Fruit fly (Drosophila melanogaster) whole organism, embryonic: ENCODE data around the gene CG14820.

Source experiments
- CG10267 ChIP-seq: fragments of 200-800 bp; sonication (Bioruptor generic); optimal IDR thresholded peaks from 2 replicates; lab custom pipeline; 2018; ENCODE audit warnings: missing biosample characterization, mild to moderate bottlenecking, missing genetic modification characterization, moderate library complexity
- CG6689 ChIP-seq: fragments of 200-800 bp; sonication (Bioruptor generic); IDR thresholded peaks from 2 replicates; pipeline ENCODE4 v1.3.6; 2022; ENCODE audit warnings: missing biosample characterization, missing genetic modification characterization
- CG7271 ChIP-seq: fragments of 200-800 bp; sonication (Bioruptor generic); optimal IDR thresholded peaks from 2 replicates; lab custom pipeline; 2018; ENCODE audit warnings: missing biosample characterization, mild to moderate bottlenecking, missing genetic modification characterization, moderate library complexity
- H15 ChIP-seq: fragments of 200-800 bp; sonication (Bioruptor generic); IDR thresholded peaks from 3 replicates; pipeline ENCODE4 v1.3.6; 2022; ENCODE audit warnings: missing biosample characterization, missing genetic modification characterization
- nerfin-1 ChIP-seq: fragments of 200-800 bp; sonication (Bioruptor generic); optimal IDR thresholded peaks from 3 replicates; lab custom pipeline; 2019; ENCODE audit warnings: missing biosample characterization, mild to moderate bottlenecking, missing genetic modification characterization, moderate library complexity
- zen2 ChIP-seq: fragments of 200-800 bp; sonication (Bioruptor generic); IDR thresholded peaks from 3 replicates; pipeline ENCODE4 v1.3.6; 2022; ENCODE audit warnings: missing biosample characterization, missing genetic modification characterization; ENCODE audit not compliant: partially characterized antibody
- zfh2 ChIP-seq: fragments of 200-800 bp; sonication (Bioruptor generic); optimal IDR thresholded peaks from 2 replicates; lab custom pipeline; 2016; ENCODE audit warnings: missing biosample characterization, missing genetic modification characterization

- TF ChIP-seq CG10267 (no peak), nerfin-1 (no peak), CG6689 (GFP tag; lab: Robert Waterston, UW) (no peak), H15 (GFP tag; lab: Robert Waterston, UW) (no peak), zfh2 (GFP tag; lab: Kevin White, UChicago) (no peak), zen2 (GFP tag; lab: Robert Waterston, UW) (no peak), CG7271 (no peak)
Observed at dm6 chr3L:6967797-6968196, 35.1 kb downstream of the CG14820 start, which contains the start of gene CG10064.
